Worm (Caenorhabditis elegans) whole organism, late embryonic: ENCODE data around the gene srlf-11.
A peak's percentile ranks its signal among the peaks of the same experiment; 100 is the strongest.

ENCODE experiments used
- K02D7.2 ChIP-seq: sonication (generic microtip); optimal IDR thresholded peaks from 2 replicates; lab custom pipeline; 2017; ENCODE audit warnings: mild to moderate bottlenecking, missing genetic modification characterization, missing compliant biosample characterization
- K09A11.1 ChIP-seq: sonication (generic microtip); optimal IDR thresholded peaks from 2 replicates; lab custom pipeline; 2017; ENCODE audit warnings: antibody characterized with exemption, mild to moderate bottlenecking, missing genetic modification characterization, missing compliant biosample characterization; ENCODE audit not compliant: insufficient read depth
- T23F11.4 ChIP-seq: fragments of 200-800 bp; sonication (Bioruptor generic); optimal IDR thresholded peaks from 2 replicates; lab custom pipeline; 2018; ENCODE audit warnings: mild to moderate bottlenecking, missing genetic modification characterization, missing compliant biosample characterization
- ahr-1 ChIP-seq: sonication (generic microtip); optimal IDR thresholded peaks from 2 replicates; lab custom pipeline; 2016; ENCODE audit warnings: missing genetic modification characterization, missing compliant biosample characterization
- ama-1 ChIP-seq: fragments of 150-350 bp; optimal IDR thresholded peaks from 2 replicates; lab custom pipeline; 2014
- ceh-14 ChIP-seq: sonication (generic microtip); optimal IDR thresholded peaks from 2 replicates; lab custom pipeline; 2016; ENCODE audit warnings: missing genotype, missing genetic modification characterization, missing compliant biosample characterization
- ceh-19 ChIP-seq: fragments of 200-800 bp; sonication (Bioruptor generic); optimal IDR thresholded peaks from 2 replicates; lab custom pipeline; 2018; ENCODE audit warnings: mild to moderate bottlenecking, missing genetic modification characterization, missing compliant biosample characterization
- ceh-2 ChIP-seq: sonication (generic microtip); optimal IDR thresholded peaks from 2 replicates; lab custom pipeline; 2016; ENCODE audit warnings: missing genotype, missing genetic modification characterization, missing compliant biosample characterization
- ceh-22 ChIP-seq: sonication (generic microtip); optimal IDR thresholded peaks from 2 replicates; lab custom pipeline; 2017; ENCODE audit warnings: missing biosample characterization, missing genetic modification characterization
- ceh-24 ChIP-seq: sonication (generic microtip); optimal IDR thresholded peaks from 2 replicates; lab custom pipeline; 2016; ENCODE audit warnings: mild to moderate bottlenecking, missing genetic modification characterization, missing compliant biosample characterization
- ceh-31 ChIP-seq: sonication (generic microtip); optimal IDR thresholded peaks from 2 replicates; lab custom pipeline; 2016; ENCODE audit warnings: missing genetic modification characterization, missing compliant biosample characterization
- ceh-34 ChIP-seq: sonication (generic microtip); optimal IDR thresholded peaks from 2 replicates; lab custom pipeline; 2016; ENCODE audit warnings: mild to moderate bottlenecking, missing genetic modification characterization, missing compliant biosample characterization
- ceh-45 ChIP-seq: fragments of 200-800 bp; sonication (Bioruptor generic); IDR thresholded peaks from 2 replicates; pipeline ENCODE4 v1.3.6; 2022; ENCODE audit warnings: missing genetic modification reagents, missing genetic modification characterization, missing compliant biosample characterization
- ceh-48 ChIP-seq: sonication (generic microtip); optimal IDR thresholded peaks from 2 replicates; lab custom pipeline; 2016; ENCODE audit warnings: missing genetic modification characterization, inconsistent platforms, missing compliant biosample characterization
- che-1 ChIP-seq: sonication (generic microtip); optimal IDR thresholded peaks from 2 replicates; lab custom pipeline; 2016; ENCODE audit warnings: mild to moderate bottlenecking, missing genetic modification characterization, missing compliant biosample characterization
- elt-2 ChIP-seq: sonication (generic microtip); optimal IDR thresholded peaks from 2 replicates; lab custom pipeline; 2016; ENCODE audit warnings: missing genetic modification reagents, missing genetic modification characterization, missing compliant biosample characterization
- elt-4 ChIP-seq: sonication (generic microtip); optimal IDR thresholded peaks from 2 replicates; lab custom pipeline; 2016; ENCODE audit warnings: missing genetic modification characterization, missing compliant biosample characterization
- ets-4 ChIP-seq: sonication (generic microtip); optimal IDR thresholded peaks from 2 replicates; lab custom pipeline; 2016; ENCODE audit warnings: missing genetic modification characterization, missing compliant biosample characterization
- fkh-10 ChIP-seq: fragments of 150-350 bp; optimal IDR thresholded peaks from 2 replicates; lab custom pipeline; 2014; ENCODE audit warnings: missing biosample characterization, missing genetic modification reagents, missing genetic modification characterization
- fkh-6 ChIP-seq: sonication (generic microtip); optimal IDR thresholded peaks from 2 replicates; lab custom pipeline; 2016; ENCODE audit warnings: missing genetic modification characterization, missing compliant biosample characterization
- gmeb-2 ChIP-seq: sonication (generic microtip); optimal IDR thresholded peaks from 2 replicates; lab custom pipeline; 2016; ENCODE audit warnings: missing genetic modification characterization, inconsistent platforms, missing compliant biosample characterization
- hlh-6 ChIP-seq: sonication (generic microtip); optimal IDR thresholded peaks from 2 replicates; lab custom pipeline; 2016; ENCODE audit warnings: missing genotype, missing genetic modification characterization, missing compliant biosample characterization
- hlh-8 ChIP-seq: sonication (generic microtip); optimal IDR thresholded peaks from 2 replicates; lab custom pipeline; 2016; ENCODE audit warnings: missing genotype, missing genetic modification characterization, missing compliant biosample characterization
- lim-6 ChIP-seq: sonication (generic microtip); optimal IDR thresholded peaks from 2 replicates; lab custom pipeline; 2016; ENCODE audit warnings: missing genetic modification characterization, missing compliant biosample characterization
- mec-3 ChIP-seq: sonication (generic microtip); optimal IDR thresholded peaks from 2 replicates; lab custom pipeline; 2016; ENCODE audit warnings: borderline replicate concordance, missing genetic modification characterization, missing compliant biosample characterization
- nhr-11 ChIP-seq: fragments of 150-350 bp; optimal IDR thresholded peaks from 2 replicates; lab custom pipeline; 2014; ENCODE audit warnings: missing biosample characterization, missing genetic modification characterization
- nhr-232 ChIP-seq: sonication (generic microtip); optimal IDR thresholded peaks from 2 replicates; lab custom pipeline; 2016; ENCODE audit warnings: missing genetic modification characterization, missing compliant biosample characterization
- npax-4 ChIP-seq: sonication (generic microtip); optimal IDR thresholded peaks from 2 replicates; lab custom pipeline; 2016; ENCODE audit warnings: missing genetic modification characterization, missing compliant biosample characterization
- odd-2 ChIP-seq: sonication (generic microtip); optimal IDR thresholded peaks from 2 replicates; lab custom pipeline; 2017; ENCODE audit warnings: antibody characterized with exemption, mild to moderate bottlenecking, missing genetic modification characterization, missing compliant biosample characterization
- pag-3 ChIP-seq: sonication (generic microtip); optimal IDR thresholded peaks from 2 replicates; lab custom pipeline; 2016; ENCODE audit warnings: missing compliant biosample characterization, missing genetic modification characterization, borderline replicate concordance
- pat-9 ChIP-seq: fragments of 200-800 bp; sonication (Bioruptor generic); optimal IDR thresholded peaks from 2 replicates; lab custom pipeline; 2018; ENCODE audit warnings: mild to moderate bottlenecking, missing genetic modification characterization, moderate library complexity, missing compliant biosample characterization
- pax-1 ChIP-seq: fragments of 150-350 bp; optimal IDR thresholded peaks from 2 replicates; lab custom pipeline; 2014; ENCODE audit warnings: missing biosample characterization, missing genetic modification characterization
- pha-2 ChIP-seq: sonication (generic microtip); optimal IDR thresholded peaks from 2 replicates; lab custom pipeline; 2017; ENCODE audit warnings: mild to moderate bottlenecking, missing genetic modification characterization, missing compliant biosample characterization
- pha-4 ChIP-seq: fragments of 150-350 bp; optimal IDR thresholded peaks from 2 replicates; lab custom pipeline; 2018; ENCODE audit warnings: missing biosample characterization, missing genetic modification reagents, missing genetic modification characterization
- pqm-1 ChIP-seq: sonication (generic microtip); optimal IDR thresholded peaks from 2 replicates; lab custom pipeline; 2016; ENCODE audit warnings: missing genetic modification characterization, missing compliant biosample characterization
- sdc-2 ChIP-seq: sonication (generic microtip); optimal IDR thresholded peaks from 2 replicates; lab custom pipeline; 2016; ENCODE audit warnings: missing genotype, missing genetic modification characterization, missing compliant biosample characterization
- sox-2 ChIP-seq: fragments of 200-800 bp; sonication (Bioruptor generic); IDR thresholded peaks from 2 replicates; pipeline ENCODE4 v1.3.6; 2022; ENCODE audit warnings: missing genetic modification reagents, missing genetic modification characterization, missing compliant biosample characterization
- sox-4 ChIP-seq: sonication (generic microtip); optimal IDR thresholded peaks from 2 replicates; lab custom pipeline; 2017; ENCODE audit warnings: mild to moderate bottlenecking, missing genetic modification characterization, inconsistent platforms, missing compliant biosample characterization
- tbx-2 ChIP-seq: sonication (generic microtip); optimal IDR thresholded peaks from 2 replicates; lab custom pipeline; 2016; ENCODE audit warnings: missing genetic modification characterization, missing compliant biosample characterization
- tbx-7 ChIP-seq: sonication (generic microtip); optimal IDR thresholded peaks from 2 replicates; lab custom pipeline; 2016; ENCODE audit warnings: missing genotype, missing genetic modification characterization, missing compliant biosample characterization
- ttx-3 ChIP-seq: sonication (generic microtip); optimal IDR thresholded peaks from 2 replicates; lab custom pipeline; 2016; ENCODE audit warnings: missing genetic modification reagents, missing genetic modification characterization, missing compliant biosample characterization
- unc-42 ChIP-seq: sonication (generic microtip); optimal IDR thresholded peaks from 2 replicates; lab custom pipeline; 2016; ENCODE audit warnings: missing genotype, missing genetic modification characterization, missing compliant biosample characterization
- unc-55 ChIP-seq: sonication (generic microtip); optimal IDR thresholded peaks from 2 replicates; lab custom pipeline; 2017; ENCODE audit warnings: missing biosample characterization, missing genetic modification reagents, missing genetic modification characterization
- unc-86 ChIP-seq: sonication (generic microtip); optimal IDR thresholded peaks from 2 replicates; lab custom pipeline; 2016; ENCODE audit warnings: missing genetic modification characterization, missing compliant biosample characterization
- zip-5 ChIP-seq: sonication (generic microtip); optimal IDR thresholded peaks from 2 replicates; lab custom pipeline; 2016; ENCODE audit warnings: missing genetic modification characterization, missing compliant biosample characterization

srlf-11 gene

DNA sequence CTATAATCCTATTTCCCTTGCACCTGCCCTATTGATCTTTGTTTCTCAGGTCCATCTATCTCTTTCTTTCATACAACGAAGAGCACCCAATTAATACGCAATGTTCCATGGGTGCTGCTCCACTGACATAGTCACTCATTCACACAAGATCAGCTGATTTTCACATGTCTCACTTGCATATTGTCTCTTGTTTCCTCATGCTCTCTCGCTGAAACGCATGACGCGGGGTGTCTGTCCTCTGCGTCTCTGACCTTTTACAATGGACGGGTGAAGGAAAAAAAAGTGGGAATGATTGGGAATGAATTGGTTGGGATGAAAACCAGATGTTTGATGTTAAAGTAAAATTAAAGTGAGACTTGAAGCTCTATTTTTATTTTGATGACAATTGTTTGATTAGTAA lies 49.5 kb upstream of the srlf-11 start (continued):
- TF ChIP-seq sox-4, result no peak
- TF ChIP-seq hlh-6 (tag; lab: Kevin White, UChicago), result no peak
- peak; percentile 21 for TF ChIP-seq unc-42 (tag; lab: Kevin White, UChicago)
- no peak for TF ChIP-seq gmeb-2
- TF ChIP-seq ceh-2 (tag; lab: Kevin White, UChicago), result no peak
- no peak for TF ChIP-seq K02D7.2
- no peak for TF ChIP-seq unc-86
- TF ChIP-seq T23F11.4 (GFP tag; lab: Kevin White, UChicago), result no peak
- no peak for TF ChIP-seq lim-6 (tag; lab: Kevin White, UChicago)
- no peak for TF ChIP-seq nhr-11
- TF ChIP-seq sdc-2 (tag; lab: Kevin White, UChicago), result no peak
- peak; percentile 8 for TF ChIP-seq ceh-14 (tag; lab: Kevin White, UChicago)
- no peak for TF ChIP-seq ceh-22 (tag; lab: Kevin White, UChicago)
- TF ChIP-seq nhr-232 (tag; lab: Kevin White, UChicago), result no peak

DNA sequence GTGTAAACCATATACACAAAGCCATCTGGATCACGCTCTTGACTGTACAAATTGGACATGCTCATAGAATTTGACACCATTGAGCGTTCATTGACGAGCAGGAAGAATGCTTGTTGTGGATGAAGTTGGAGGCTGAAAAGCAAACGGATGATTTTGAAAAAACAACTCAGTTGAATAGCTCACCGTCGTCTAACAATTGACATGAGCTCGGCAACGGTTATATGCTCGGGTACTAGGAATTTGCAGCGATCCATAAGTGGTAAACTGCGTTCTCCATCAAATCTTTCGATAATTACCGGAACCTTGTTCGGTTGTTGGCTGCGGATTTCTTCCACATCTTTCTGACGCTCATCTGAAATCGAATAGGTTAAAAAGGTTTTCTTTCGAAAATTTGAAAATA lies 49.0 kb upstream of the srlf-11 start:
- TF ChIP-seq ama-1, result no peak
- TF ChIP-seq ceh-48, result no peak
- no peak for TF ChIP-seq ceh-24 (tag; lab: Kevin White, UChicago)
- no peak for TF ChIP-seq ceh-19
- no peak for TF ChIP-seq sox-4
- TF ChIP-seq zip-5 (tag; lab: Kevin White, UChicago), result no peak
- no peak for TF ChIP-seq odd-2
- no peak for TF ChIP-seq mec-3 (tag; lab: Kevin White, UChicago)
- TF ChIP-seq npax-4 (tag; lab: Kevin White, UChicago), result no peak

DNA sequence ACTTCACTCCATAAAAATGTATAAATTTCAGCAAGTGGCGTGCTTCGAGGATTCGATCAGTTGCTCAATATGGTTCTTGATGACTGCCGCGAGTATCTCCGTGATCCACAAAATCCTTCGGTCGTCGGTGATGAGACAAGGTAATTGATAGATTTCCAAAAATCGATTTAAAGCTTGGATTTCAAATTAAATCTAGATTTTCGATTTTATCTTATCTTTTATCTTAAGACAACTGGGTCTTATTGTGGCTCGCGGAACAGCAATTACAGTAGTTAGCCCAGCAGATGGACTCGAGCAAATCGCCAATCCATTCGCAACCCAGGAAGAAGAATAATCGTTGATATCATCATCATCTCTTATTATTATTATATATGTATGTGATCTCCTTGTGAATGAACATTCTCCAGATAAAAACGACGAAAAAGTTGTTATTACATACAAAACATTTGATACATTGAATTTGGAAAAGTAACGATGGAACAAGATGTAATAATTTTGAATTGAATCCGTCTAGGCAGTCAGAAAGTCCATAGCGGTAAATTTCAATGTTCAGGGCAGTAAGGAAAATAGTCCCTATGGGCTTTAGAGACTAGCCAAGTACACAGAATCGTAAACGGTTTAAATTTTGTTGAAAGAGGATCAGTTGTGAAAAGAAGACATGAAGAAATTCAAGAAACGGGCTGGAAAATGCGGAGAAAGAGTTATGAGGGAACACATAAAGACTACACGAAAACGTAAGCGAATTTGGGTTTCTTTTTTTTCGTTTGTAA lies 48.1 kb upstream of the srlf-11 start:
- TF ChIP-seq ceh-14 (tag; lab: Kevin White, UChicago), result no peak
- no peak for TF ChIP-seq ceh-34
- no peak for TF ChIP-seq fkh-6 (tag; lab: Kevin White, UChicago)
- no peak for TF ChIP-seq elt-2 (tag; lab: Kevin White, UChicago)
- no peak for TF ChIP-seq hlh-8 (tag; lab: Kevin White, UChicago)
- TF ChIP-seq gmeb-2, result no peak
- no peak for TF ChIP-seq sdc-2 (tag; lab: Kevin White, UChicago)

DNA sequence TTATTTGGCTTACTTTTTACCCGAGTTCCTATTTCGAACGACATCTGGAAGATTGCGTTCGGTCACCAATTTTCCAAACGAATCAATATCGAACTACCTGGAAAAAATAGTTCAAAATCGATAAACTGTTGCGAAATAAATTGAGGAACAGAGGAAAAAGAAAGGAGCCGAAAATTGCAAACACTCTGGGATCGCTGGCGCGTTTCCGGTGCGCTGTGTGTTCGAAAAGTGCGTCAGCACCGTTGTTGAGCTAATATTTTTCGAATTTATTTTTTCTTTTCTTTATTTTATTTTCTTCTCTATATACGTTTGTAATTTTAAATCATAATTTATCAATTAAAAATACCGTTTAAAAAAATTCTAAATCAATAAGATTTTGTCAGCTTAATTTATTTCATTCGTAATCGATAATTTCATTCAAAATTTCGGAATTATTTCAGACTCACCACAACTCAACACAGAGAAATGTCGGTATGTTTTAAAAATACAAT lies 47.3 kb upstream of the srlf-11 start, which contains the start of the genes dnc-1 and lsm-7:
dnc-1 (minus strand) TSS at position 142 of the 491 bp plus-strand sequence.
lsm-7 (plus strand) TSS at position 441 of the 491 bp plus-strand sequence.
- TF ChIP-seq npax-4 (tag; lab: Kevin White, UChicago), result no peak
- TF ChIP-seq sox-2 (GFP tag; lab: Robert Waterston, UW), result no peak
- peak; percentile 35 for TF ChIP-seq tbx-2
- TF ChIP-seq K09A11.1 (tag; lab: Kevin White, UChicago), result peak; percentile 16
- TF ChIP-seq elt-4 (tag; lab: Kevin White, UChicago), result no peak
- TF ChIP-seq che-1 (tag; lab: Kevin White, UChicago), result no peak
- TF ChIP-seq ceh-31, result peak; percentile 20
- no peak for TF ChIP-seq pat-9
- TF ChIP-seq ahr-1 (tag; lab: Kevin White, UChicago), result no peak
- no peak for TF ChIP-seq unc-55 (GFP tag; lab: Kevin White, UChicago)
- peak; percentile 37 for TF ChIP-seq elt-2 (tag; lab: Kevin White, UChicago)
- no peak for TF ChIP-seq ceh-45 (GFP tag; lab: Robert Waterston, UW)
- TF ChIP-seq fkh-10, result no peak
- no peak for TF ChIP-seq ama-1
- TF ChIP-seq pax-1 (tag; lab: Kevin White, UChicago), result no peak
- TF ChIP-seq sox-4, result no peak
- TF ChIP-seq ceh-22 (tag; lab: Kevin White, UChicago), result no peak
- TF ChIP-seq sdc-2 (tag; lab: Kevin White, UChicago), result no peak
- TF ChIP-seq ceh-48, result peak; percentile 36
- TF ChIP-seq tbx-7, result no peak
- TF ChIP-seq hlh-6 (tag; lab: Kevin White, UChicago), result no peak
- no peak for TF ChIP-seq ttx-3 (tag; lab: Kevin White, UChicago)
- peak; percentile 8 for TF ChIP-seq unc-42 (tag; lab: Kevin White, UChicago)
- TF ChIP-seq pqm-1 (tag; lab: Kevin White, UChicago), result no peak
- TF ChIP-seq pha-4 (tag; lab: Kevin White, UChicago), result no peak
- TF ChIP-seq ceh-34, result no peak
- no peak for TF ChIP-seq pag-3 (tag; lab: Kevin White, UChicago)
- no peak for TF ChIP-seq ceh-14 (tag; lab: Kevin White, UChicago)
- peak; percentile 11 for TF ChIP-seq T23F11.4 (GFP tag; lab: Kevin White, UChicago)
- no peak for TF ChIP-seq ets-4 (tag; lab: Kevin White, UChicago)
- TF ChIP-seq mec-3 (tag; lab: Kevin White, UChicago), result no peak
- TF ChIP-seq fkh-6 (tag; lab: Kevin White, UChicago), result no peak
- TF ChIP-seq pha-2 (tag; lab: Kevin White, UChicago), result no peak
